Fruit fly (Drosophila melanogaster) whole organism, adult: ENCODE measurements around the gene CG9044.

ENCODE experiments used
- CG11617 ChIP-seq: fragments of 200-800 bp; sonication (Bioruptor generic); optimal IDR thresholded peaks from 2 replicates; lab custom pipeline; 2017; ENCODE audit warnings: mild to moderate bottlenecking, missing biosample characterization, missing genetic modification reagents, missing genetic modification characterization
- CG12768 ChIP-seq: fragments of 200-800 bp; sonication (Bioruptor generic); optimal IDR thresholded peaks from 2 replicates; lab custom pipeline; 2017; ENCODE audit warnings: missing biosample characterization, missing genetic modification characterization, mild to moderate bottlenecking, moderate library complexity, missing genetic modification reagents
- CG14711 ChIP-seq: fragments of 200-800 bp; sonication (Bioruptor generic); optimal IDR thresholded peaks from 2 replicates; lab custom pipeline; 2018; ENCODE audit warnings: missing biosample characterization, mild to moderate bottlenecking, missing genetic modification characterization, moderate library complexity
- CG1620 ChIP-seq: fragments of 200-800 bp; sonication (Bioruptor generic); optimal IDR thresholded peaks from 2 replicates; lab custom pipeline; 2016; ENCODE audit warnings: missing biosample characterization, missing genetic modification characterization
- CG33017 ChIP-seq: fragments of 200-800 bp; sonication (Bioruptor generic); optimal IDR thresholded peaks from 2 replicates; lab custom pipeline; 2018; ENCODE audit warnings: missing biosample characterization, mild to moderate bottlenecking, missing genetic modification characterization, moderate library complexity
- CG5204 ChIP-seq: fragments of 200-800 bp; sonication (Bioruptor generic); optimal IDR thresholded peaks from 2 replicates; lab custom pipeline; 2016; ENCODE audit warnings: missing biosample characterization, missing genetic modification characterization
- CG7045 ChIP-seq: fragments of 200-800 bp; sonication (Bioruptor generic); optimal IDR thresholded peaks from 2 replicates; lab custom pipeline; 2017; ENCODE audit warnings: missing biosample characterization, mild to moderate bottlenecking, missing genetic modification characterization
- CG7101 ChIP-seq: fragments of 200-800 bp; sonication (Bioruptor generic); optimal IDR thresholded peaks from 2 replicates; lab custom pipeline; 2018; ENCODE audit warnings: missing biosample characterization, mild to moderate bottlenecking, missing genetic modification characterization, moderate library complexity
- Clk ChIP-seq: fragments of 200-800 bp; sonication (Bioruptor generic); optimal IDR thresholded peaks from 2 replicates; lab custom pipeline; 2017; ENCODE audit warnings: missing biosample characterization, missing genetic modification characterization
- Crg-1 ChIP-seq: fragments of 200-800 bp; sonication (Bioruptor generic); optimal IDR thresholded peaks from 2 replicates; lab custom pipeline; 2016; ENCODE audit warnings: missing biosample characterization, missing genetic modification characterization
- Hr96 ChIP-seq: fragments of 200-800 bp; sonication (Bioruptor generic); optimal IDR thresholded peaks from 2 replicates; lab custom pipeline; 2016; ENCODE audit warnings: missing biosample characterization, missing genetic modification characterization
- Mnt ChIP-seq: fragments of 200-800 bp; sonication (Bioruptor generic); optimal IDR thresholded peaks from 2 replicates; lab custom pipeline; 2016; ENCODE audit warnings: missing biosample characterization, mild to moderate bottlenecking, missing genetic modification characterization
- bab1 ChIP-seq: fragments of 200-800 bp; sonication (Bioruptor generic); optimal IDR thresholded peaks from 3 replicates; lab custom pipeline; 2019; ENCODE audit warnings: missing biosample characterization, mild to moderate bottlenecking, missing genetic modification characterization, moderate library complexity
- cic ChIP-seq: fragments of 200-800 bp; sonication (Bioruptor generic); optimal IDR thresholded peaks from 2 replicates; lab custom pipeline; 2017; ENCODE audit warnings: missing biosample characterization, mild to moderate bottlenecking, missing genetic modification characterization, moderate library complexity
- cnc ChIP-seq, 2 experiments: fragments of >200 bp; optimal IDR thresholded peaks; 2 replicates each; lab custom pipeline; 2017
- kay ChIP-seq: fragments of 200-800 bp; sonication (Bioruptor generic); peaks from one replicate; lab custom pipeline; 2016; ENCODE audit warnings: missing biosample characterization, missing genetic modification characterization, borderline replicate concordance
- ovo ChIP-seq: fragments of 200-800 bp; sonication (Bioruptor generic); optimal IDR thresholded peaks from 2 replicates; lab custom pipeline; 2016; ENCODE audit warnings: missing biosample characterization, missing genetic modification characterization
- pad ChIP-seq: fragments of 200-800 bp; sonication (Bioruptor generic); optimal IDR thresholded peaks from 3 replicates; lab custom pipeline; 2017; ENCODE audit warnings: missing biosample characterization, missing genetic modification characterization, mild to moderate bottlenecking, moderate library complexity, missing genetic modification reagents
- tj ChIP-seq: fragments of 200-800 bp; sonication (Bioruptor generic); optimal IDR thresholded peaks from 3 replicates; lab custom pipeline; 2017; ENCODE audit warnings: missing biosample characterization, mild to moderate bottlenecking, missing genetic modification characterization, moderate library complexity
- toe ChIP-seq: fragments of 200-800 bp; sonication (Bioruptor generic); optimal IDR thresholded peaks from 2 replicates; lab custom pipeline; 2016; ENCODE audit warnings: missing biosample characterization, missing genetic modification characterization

Gene CG9044

dm6 chr2L:5948775-5949526 is at the start of gene CG9044:
Gene CG9044 (plus strand): TSS chr2L:5949450.
- TF ChIP-seq CG33017 (tag; lab: Kevin White, UChicago) (no peak), ovo (GFP tag; lab: Kevin White, UChicago) (peak; percentile 32), Mnt (GFP tag; lab: Kevin White, UChicago) (peak; percentile 51), Clk (GFP tag; lab: Kevin White, UChicago) (peak; percentile 11), cnc (optimal IDR thresholded peaks at IDR 0.05; lab: Kevin White, UChicago) (no peak), CG14711 (peak; percentile 51), CG7101 (peak; percentile 54), CG7045 (GFP tag; lab: Kevin White, UChicago) (peak; percentile 43), CG5204 (peak; percentile 72), pad (GFP tag; lab: Kevin White, UChicago) (peak; percentile 71), cic (GFP tag; lab: Kevin White, UChicago) (peak; percentile 34), CG1620 (GFP tag; lab: Kevin White, UChicago) (peak; percentile 78), tj (GFP tag; lab: Kevin White, UChicago) (peak; percentile 62), CG12768 (GFP tag; lab: Kevin White, UChicago) (no peak), toe (GFP tag; lab: Kevin White, UChicago) (no peak), Crg-1 (GFP tag; lab: Kevin White, UChicago) (peak; percentile 34), Hr96 (GFP tag; lab: Kevin White, UChicago) (no peak), CG11617 (GFP tag; lab: Kevin White, UChicago) (peak; percentile 70), bab1 (GFP tag; lab: Kevin White, UChicago) (peak; percentile 72), kay (GFP tag; lab: Kevin White, UChicago) (no peak)

dm6 chr2L:5901553-5901952 is 47.7 kb upstream of the CG9044 start:
- TF ChIP-seq Hr96 (GFP tag; lab: Kevin White, UChicago), result no peak
- no peak for TF ChIP-seq CG1620 (GFP tag; lab: Kevin White, UChicago)
- TF ChIP-seq pad (GFP tag; lab: Kevin White, UChicago), result no peak
- TF ChIP-seq tj (GFP tag; lab: Kevin White, UChicago), result no peak
- TF ChIP-seq CG7101, result no peak
- no peak for TF ChIP-seq bab1 (GFP tag; lab: Kevin White, UChicago)
- no peak for TF ChIP-seq CG7045 (GFP tag; lab: Kevin White, UChicago)
- TF ChIP-seq Clk (GFP tag; lab: Kevin White, UChicago), result no peak
- TF ChIP-seq CG5204, result no peak
- TF ChIP-seq kay (GFP tag; lab: Kevin White, UChicago), result no peak
- TF ChIP-seq Mnt (GFP tag; lab: Kevin White, UChicago), result no peak
- no peak for TF ChIP-seq CG12768 (GFP tag; lab: Kevin White, UChicago)
- no peak for TF ChIP-seq cnc (optimal IDR thresholded peaks at IDR 0.05; lab: Kevin White, UChicago)
- TF ChIP-seq ovo (GFP tag; lab: Kevin White, UChicago), result no peak
- no peak for TF ChIP-seq CG33017 (tag; lab: Kevin White, UChicago)
- no peak for TF ChIP-seq Crg-1 (GFP tag; lab: Kevin White, UChicago)
- TF ChIP-seq CG11617 (GFP tag; lab: Kevin White, UChicago), result no peak

DNA sequence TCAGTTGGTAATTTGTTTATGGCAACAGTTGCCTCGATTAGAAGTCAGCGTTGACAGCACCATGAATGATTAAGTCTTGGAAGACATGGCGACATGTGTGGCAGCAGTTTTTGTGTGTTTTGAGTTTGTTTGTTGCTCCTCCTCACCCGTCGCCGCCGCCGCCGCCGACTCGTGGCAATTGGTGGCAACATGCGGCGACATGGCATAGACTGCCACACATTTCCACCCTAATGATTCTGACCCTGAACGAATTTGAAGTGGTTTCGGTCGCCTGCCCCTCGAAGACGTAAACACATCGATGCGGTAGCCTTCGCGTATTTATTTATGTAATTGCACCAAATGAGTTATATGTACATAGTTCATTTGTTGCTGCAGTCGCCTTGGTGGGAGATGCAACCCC is 46.4 kb upstream of the CG9044 start:
- no peak for TF ChIP-seq cic (GFP tag; lab: Kevin White, UChicago)
- TF ChIP-seq Crg-1 (GFP tag; lab: Kevin White, UChicago), result no peak
- TF ChIP-seq pad (GFP tag; lab: Kevin White, UChicago), result no peak
- no peak for TF ChIP-seq cnc (optimal IDR thresholded peaks at IDR 0.05; lab: Kevin White, UChicago)
- no peak for TF ChIP-seq toe (GFP tag; lab: Kevin White, UChicago)
- TF ChIP-seq CG12768 (GFP tag; lab: Kevin White, UChicago), result no peak
- no peak for TF ChIP-seq kay (GFP tag; lab: Kevin White, UChicago)
- no peak for TF ChIP-seq CG11617 (GFP tag; lab: Kevin White, UChicago)
- no peak for TF ChIP-seq bab1 (GFP tag; lab: Kevin White, UChicago)
- TF ChIP-seq CG14711, result no peak
- TF ChIP-seq ovo (GFP tag; lab: Kevin White, UChicago), result no peak
- TF ChIP-seq tj (GFP tag; lab: Kevin White, UChicago), result no peak
- TF ChIP-seq CG1620 (GFP tag; lab: Kevin White, UChicago), result no peak
- TF ChIP-seq CG5204, result no peak

DNA sequence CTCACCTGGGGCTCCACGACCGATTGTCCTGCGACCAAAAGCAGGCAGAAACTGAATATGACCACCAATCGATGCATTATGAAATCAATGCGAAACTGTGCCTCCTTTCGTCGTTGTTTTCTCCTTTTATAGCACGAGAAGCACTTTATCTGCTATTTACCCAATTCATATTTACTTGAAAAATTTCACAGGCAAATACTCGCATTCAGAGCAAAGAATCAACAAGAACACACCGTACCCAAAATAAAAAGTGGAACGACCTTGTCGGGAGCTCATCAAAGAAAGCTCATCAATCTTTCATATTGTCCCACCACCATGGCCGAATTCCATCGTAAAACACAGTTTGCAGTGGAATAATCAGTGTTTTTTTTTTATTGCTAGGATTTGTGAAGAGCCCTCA is 44.7 kb upstream of the CG9044 start, which contains the start of gene CG9021:
CG9021 (minus strand) TSS at position 105 of the 400 bp plus-strand sequence.
- TF ChIP-seq tj (GFP tag; lab: Kevin White, UChicago) (no peak), toe (GFP tag; lab: Kevin White, UChicago) (no peak), cnc (optimal IDR thresholded peaks at IDR 0.05; lab: Kevin White, UChicago) (no peak), ovo (GFP tag; lab: Kevin White, UChicago) (no peak), CG12768 (GFP tag; lab: Kevin White, UChicago) (no peak), kay (GFP tag; lab: Kevin White, UChicago) (no peak), CG1620 (GFP tag; lab: Kevin White, UChicago) (no peak), cic (GFP tag; lab: Kevin White, UChicago) (no peak)
